Fruit fly (Drosophila melanogaster): ENCODE results near the gene CG11983.
A peak's percentile ranks its signal among the peaks of the same experiment; 100 is the strongest.

CG11983 gene

DNA sequence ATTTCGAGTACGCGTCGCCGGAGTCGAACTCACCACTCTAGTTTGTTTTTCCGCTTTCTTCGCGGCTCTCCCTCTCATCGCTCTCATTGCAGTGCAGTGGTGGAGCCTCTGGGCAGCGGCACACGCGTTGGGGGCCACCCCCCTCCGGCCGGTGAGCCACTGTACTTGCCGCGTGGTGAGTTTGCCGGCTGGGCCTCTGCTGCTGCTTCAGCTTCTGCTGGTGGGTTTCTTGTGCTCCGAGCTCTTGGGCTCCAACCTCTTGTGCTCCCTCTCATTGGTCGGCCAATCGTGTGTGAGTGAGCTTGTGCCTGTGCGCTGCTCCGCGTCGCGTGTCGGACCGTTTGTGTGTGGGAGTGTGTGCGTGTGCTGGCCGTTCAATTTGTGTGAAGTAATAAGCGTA lies 44.9 kb downstream of the CG11983 start (continued):
- peak; percentile 50 for TF ChIP-seq slp2 (GFP tag; optimal IDR thresholded peaks at IDR 0.05)
- no peak for TF ChIP-seq ttk (GFP tag; IDR thresholded peaks at IDR 0.05)
- no peak for TF ChIP-seq CG8290 (GFP tag; optimal IDR thresholded peaks at IDR 0.05)
- peak in 1 of 2 experiments; percentile 93 for TF ChIP-seq CG8290 (tag; optimal IDR thresholded peaks at IDR 0.05)
- TF ChIP-seq lilli (GFP tag; optimal IDR thresholded peaks at IDR 0.05), result peak; percentile 85
- peak; percentile 57 for TF ChIP-seq pnt (GFP tag; optimal IDR thresholded peaks at IDR 0.05)
- TF ChIP-seq cg (GFP tag; optimal IDR thresholded peaks at IDR 0.05), result peak; percentile 81
- no peak for TF ChIP-seq CG10565 (GFP tag; optimal IDR thresholded peaks at IDR 0.05)
- no peak for TF ChIP-seq usp (GFP tag; optimal IDR thresholded peaks at IDR 0.05)
- peak; percentile 78 for TF ChIP-seq pho (GFP tag; optimal IDR thresholded peaks at IDR 0.05)
- peak; percentile 20 for TF ChIP-seq CG1792 (GFP tag; optimal IDR thresholded peaks at IDR 0.05)
- TF ChIP-seq CG11696 (GFP tag; IDR thresholded peaks at IDR 0.05), result no peak
- TF ChIP-seq MBD-R2 (GFP tag; IDR thresholded peaks at IDR 0.05), result no peak
- TF ChIP-seq jumu (GFP tag; optimal IDR thresholded peaks at IDR 0.05), result peak; percentile 73
- no peak for TF ChIP-seq Doc3 (GFP tag; IDR thresholded peaks at IDR 0.05; ENCODE audit: partially characterized antibody)
- peak; percentile 51 for TF ChIP-seq sd (tag; optimal IDR thresholded peaks at IDR 0.05)
- no peak for TF ChIP-seq grn (GFP tag; optimal IDR thresholded peaks at IDR 0.05)
- peak; percentile 71 for TF ChIP-seq CG6854 (GFP tag; optimal IDR thresholded peaks at IDR 0.05)
- TF ChIP-seq seq (GFP tag; IDR thresholded peaks at IDR 0.05), result no peak
- peak; percentile 42 for TF ChIP-seq CG4707 (GFP tag; optimal IDR thresholded peaks at IDR 0.05)
- no peak for TF ChIP-seq gem (tag; optimal IDR thresholded peaks at IDR 0.05)

DNA sequence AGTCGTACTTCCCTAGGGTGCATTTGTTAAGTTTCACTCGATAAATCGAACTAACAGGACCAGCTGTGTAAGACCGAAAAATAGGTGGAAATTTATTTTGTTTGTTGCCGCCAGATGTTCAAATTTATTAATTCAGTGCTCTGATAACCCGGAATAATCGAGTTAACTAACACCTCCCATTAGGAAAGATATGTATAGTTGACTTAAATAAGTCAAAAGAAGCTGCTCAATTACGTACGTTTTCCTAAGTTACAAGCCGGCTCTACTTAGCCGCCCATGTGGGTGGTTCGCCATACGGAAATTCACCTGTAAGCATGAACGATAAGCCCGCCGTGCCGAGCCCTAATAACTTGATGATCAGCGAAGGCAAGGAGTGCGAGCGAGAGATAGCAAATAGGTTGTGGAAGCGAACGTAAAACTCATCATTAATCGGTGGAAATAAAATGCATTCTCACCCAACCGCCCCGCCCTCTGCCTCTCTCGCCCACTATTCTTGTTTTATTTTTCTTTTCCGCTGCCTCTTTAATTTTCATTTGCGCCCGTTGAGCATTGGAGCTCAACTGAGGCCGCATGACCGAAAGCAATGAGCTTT lies 45.8 kb downstream of the CG11983 start:
- TF ChIP-seq Gug (GFP tag; IDR thresholded peaks at IDR 0.05) (peak; percentile 59; the same call in 3 of the 4 replicates), chm (GFP tag; IDR thresholded peaks at IDR 0.05) (no peak), MESR4 (GFP tag; optimal IDR thresholded peaks at IDR 0.05) (no peak), cwo (GFP tag; optimal IDR thresholded peaks at IDR 0.05) (peak; percentile 38), Jarid2 (GFP tag; optimal IDR thresholded peaks at IDR 0.05) (no peak), Fer1 (GFP tag; optimal IDR thresholded peaks at IDR 0.05) (peak; percentile 38), HLHmδ (GFP tag; optimal IDR thresholded peaks at IDR 0.05) (no peak), phol (tag; optimal IDR thresholded peaks at IDR 0.05) (peak; percentile 61), ewg (GFP tag; optimal IDR thresholded peaks at IDR 0.05) (peak; percentile 23), tx (GFP tag; optimal IDR thresholded peaks at IDR 0.05) (peak; percentile 47), p53 (GFP tag; optimal IDR thresholded peaks at IDR 0.05) (no peak), Hsf (GFP tag; optimal IDR thresholded peaks at IDR 0.05) (peak; percentile 1), Aef1 (GFP tag; IDR thresholded peaks at IDR 0.05) (no peak), CG2129 (GFP tag; IDR thresholded peaks at IDR 0.05; ENCODE audit: partially characterized antibody) (no peak), CG30020 (tag; optimal IDR thresholded peaks at IDR 0.05) (no peak), abd-A (tag; optimal IDR thresholded peaks at IDR 0.05) (no peak), CG8765 (GFP tag; IDR thresholded peaks at IDR 0.05) (no peak), tap (tag; optimal IDR thresholded peaks at IDR 0.05) (peak; percentile 25), CG12071 (GFP tag; optimal IDR thresholded peaks at IDR 0.05) (no peak), Bgb (GFP tag; IDR thresholded peaks at IDR 0.05; ENCODE audit: partially characterized antibody) (no peak), CG17359 (tag; optimal IDR thresholded peaks at IDR 0.05) (peak; percentile 28), CG2678 (tag; optimal IDR thresholded peaks at IDR 0.05) (peak; percentile 78), org-1 (GFP tag; optimal IDR thresholded peaks at IDR 0.05) (peak; percentile 48), lab (GFP tag; optimal IDR thresholded peaks at IDR 0.05) (peak; percentile 50), NC2α (GFP tag; optimal IDR thresholded peaks at IDR 0.05) (peak; percentile 43), sens (GFP tag) (peak; percentile 45), CG2120 (GFP tag; optimal IDR thresholded peaks at IDR 0.05) (peak; percentile 68), CG15696 (tag; optimal IDR thresholded peaks at IDR 0.05) (peak; percentile 23), Optix (GFP tag; IDR thresholded peaks at IDR 0.05) (no peak), fd3F (GFP tag; optimal IDR thresholded peaks at IDR 0.05) (peak; percentile 26)

Data from whole organism, embryonic.